Worm (Caenorhabditis elegans) whole organism, mixed stage, embryonic: ENCODE data around the gene spp-31.

ENCODE experiments used
- blmp-1 ChIP-seq: fragments of 150-350 bp; optimal IDR thresholded peaks from 2 replicates; lab custom pipeline; 2014; ENCODE audit warnings: missing biosample characterization, missing genetic modification characterization
- elt-3 ChIP-seq: fragments of 150-350 bp; optimal IDR thresholded peaks from 2 replicates; lab custom pipeline; 2014; ENCODE audit warnings: missing biosample characterization, missing genetic modification characterization
- lin-13 ChIP-seq: fragments of 150-350 bp; optimal IDR thresholded peaks from 2 replicates; lab custom pipeline; 2014; ENCODE audit warnings: missing biosample characterization, missing genetic modification characterization
- nhr-76 ChIP-seq: sonication (generic microtip); optimal IDR thresholded peaks from 2 replicates; lab custom pipeline; 2017; ENCODE audit warnings: missing biosample characterization, missing genetic modification characterization
- ztf-11 ChIP-seq: fragments of 150-350 bp; optimal IDR thresholded peaks from 2 replicates; lab custom pipeline; 2014; ENCODE audit warnings: missing biosample characterization, missing genetic modification characterization

- TF ChIP-seq ztf-11, result no peak
- TF ChIP-seq blmp-1, result no peak
- no peak for TF ChIP-seq nhr-76 (tag; lab: Kevin White, UChicago)
- no peak for TF ChIP-seq lin-13 (tag; lab: Kevin White, UChicago)
- no peak for TF ChIP-seq elt-3
These were observed 6.4 kb upstream of the spp-31 start for ce11 chrIV:1400016-1400415.
